Worm (Caenorhabditis elegans) whole organism, young adult: Measurements from ENCODE around the gene srbc-76.
A peak's percentile ranks its signal among the peaks of the same experiment; 100 is the strongest.

Experiments
- B0336.3 ChIP-seq: fragments of 200-800 bp; sonication (Bioruptor generic); IDR thresholded peaks from 2 replicates; pipeline ENCODE4 v1.3.6; 2022; ENCODE audit warnings: missing genetic modification characterization, missing compliant biosample characterization
- D2030.7 ChIP-seq: fragments of 200-800 bp; sonication (Bioruptor generic); IDR thresholded peaks from 2 replicates; pipeline ENCODE4 v1.3.6; 2022; ENCODE audit warnings: missing genetic modification reagents, missing genetic modification characterization, missing compliant biosample characterization
- F23B12.7 ChIP-seq: sonication (generic microtip); optimal IDR thresholded peaks from 2 replicates; lab custom pipeline; 2017; ENCODE audit warnings: missing genetic modification characterization, mild to moderate bottlenecking, missing compliant biosample characterization, antibody characterized with exemption, moderate library complexity; ENCODE audit not compliant: insufficient read depth
- F55B11.4 ChIP-seq: sonication (generic microtip); optimal IDR thresholded peaks from 2 replicates; lab custom pipeline; 2016; ENCODE audit warnings: missing compliant biosample characterization, missing genetic modification characterization, borderline replicate concordance; ENCODE audit not compliant: insufficient read depth
- K11D2.4 ChIP-seq: fragments of 200-800 bp; sonication (Bioruptor generic); IDR thresholded peaks from 2 replicates; pipeline ENCODE4 v1.3.6; 2022; ENCODE audit warnings: missing genetic modification reagents, missing genetic modification characterization, missing compliant biosample characterization
- T07F8.4 ChIP-seq: sonication (generic microtip); optimal IDR thresholded peaks from 2 replicates; lab custom pipeline; 2016; ENCODE audit warnings: mild to moderate bottlenecking, missing genetic modification characterization, moderate library complexity, missing compliant biosample characterization
- Y56A3A.18 ChIP-seq: fragments of 200-800 bp; sonication (Bioruptor generic); IDR thresholded peaks from 2 replicates; pipeline ENCODE4 v1.3.6; 2022; ENCODE audit warnings: missing genetic modification reagents, missing genetic modification characterization, missing compliant biosample characterization
- Y67H2A.10 ChIP-seq: fragments of 200-800 bp; sonication (Bioruptor generic); conservative IDR thresholded peaks from 2 replicates; pipeline ENCODE4 v1.3.6; 2022; ENCODE audit warnings: missing genetic modification reagents, missing genetic modification characterization, missing compliant biosample characterization
- atf-7 ChIP-seq: sonication (generic microtip); optimal IDR thresholded peaks from 2 replicates; lab custom pipeline; 2017; ENCODE audit warnings: mild to moderate bottlenecking, missing genetic modification characterization, missing compliant biosample characterization
- athp-1 ChIP-seq: sonication (generic microtip); optimal IDR thresholded peaks from 2 replicates; lab custom pipeline; 2017; ENCODE audit warnings: mild to moderate bottlenecking, missing genetic modification characterization, missing compliant biosample characterization
- bed-2 ChIP-seq: fragments of 200-800 bp; sonication (Bioruptor generic); IDR thresholded peaks from 2 replicates; pipeline ENCODE4 v1.3.6; 2022; ENCODE audit warnings: missing genetic modification reagents, missing genetic modification characterization, missing compliant biosample characterization
- ceh-40 ChIP-seq: fragments of 200-800 bp; sonication (Bioruptor generic); IDR thresholded peaks from 2 replicates; pipeline ENCODE4 v1.3.6; 2022; ENCODE audit warnings: missing genetic modification characterization, missing compliant biosample characterization
- ceh-79 ChIP-seq: sonication (generic microtip); optimal IDR thresholded peaks from 2 replicates; lab custom pipeline; 2017; ENCODE audit warnings: mild to moderate bottlenecking, missing genetic modification characterization, missing compliant biosample characterization
- chd-7 ChIP-seq: sonication (generic microtip); optimal IDR thresholded peaks from 2 replicates; lab custom pipeline; 2016; ENCODE audit warnings: mild to moderate bottlenecking, missing genetic modification characterization, moderate library complexity, missing compliant biosample characterization
- die-1 ChIP-seq: sonication (generic microtip); optimal IDR thresholded peaks from 2 replicates; lab custom pipeline; 2016; ENCODE audit warnings: missing genotype, mild to moderate bottlenecking, missing genetic modification characterization, missing compliant biosample characterization
- dox-1 ChIP-seq: fragments of 200-800 bp; sonication (Bioruptor generic); IDR thresholded peaks from 2 replicates; pipeline ENCODE4 v1.3.6; 2022; ENCODE audit warnings: missing genetic modification reagents, missing genetic modification characterization, missing compliant biosample characterization
- dpl-1 ChIP-seq: fragments of 150-350 bp; optimal IDR thresholded peaks from 2 replicates; lab custom pipeline; 2014; ENCODE audit warnings: missing biosample characterization, missing genetic modification reagents, missing genetic modification characterization
- egrh-3 ChIP-seq: fragments of 200-800 bp; sonication (Bioruptor generic); IDR thresholded peaks from 2 replicates; pipeline ENCODE4 v1.3.6; 2022; ENCODE audit warnings: missing genetic modification reagents, missing genetic modification characterization, missing compliant biosample characterization
- hmg-20 ChIP-seq: fragments of 200-800 bp; sonication (Bioruptor generic); IDR thresholded peaks from 2 replicates; pipeline ENCODE4 v1.3.6; 2022; ENCODE audit warnings: missing genetic modification reagents, missing genetic modification characterization, missing compliant biosample characterization
- hsf-1 ChIP-seq: fragments of 200-800 bp; sonication (Bioruptor generic); IDR thresholded peaks from 2 replicates; pipeline ENCODE4 v1.3.6; 2022; ENCODE audit warnings: missing genetic modification reagents, missing genetic modification characterization, missing compliant biosample characterization
- lin-35 ChIP-seq, 3 experiments: fragments of 150-350 bp in 2 of 3; sonication (generic microtip) in 1 of 3; optimal IDR thresholded peaks; 2 replicates each; lab custom pipeline; 2014 to 2018; ENCODE audit warnings: missing biosample characterization in 3 of 3, missing genetic modification characterization in 3 of 3, missing genetic modification reagents in 3 of 3
- lir-1 ChIP-seq: fragments of 200-800 bp; sonication (Bioruptor generic); conservative IDR thresholded peaks from 2 replicates; pipeline ENCODE4 v1.3.6; 2022; ENCODE audit warnings: missing genetic modification reagents, missing genetic modification characterization, missing compliant biosample characterization
- madf-10 ChIP-seq: sonication (generic microtip); optimal IDR thresholded peaks from 2 replicates; lab custom pipeline; 2016; ENCODE audit warnings: mild to moderate bottlenecking, missing genetic modification characterization, missing compliant biosample characterization
- madf-3 ChIP-seq: fragments of 200-800 bp; sonication (Bioruptor generic); IDR thresholded peaks from 2 replicates; pipeline ENCODE4 v1.3.6; 2022; ENCODE audit warnings: missing genetic modification reagents, missing genetic modification characterization, missing compliant biosample characterization
- madf-6 ChIP-seq: fragments of 200-800 bp; sonication (Bioruptor generic); IDR thresholded peaks from 2 replicates; pipeline ENCODE4 v1.3.6; 2022; ENCODE audit warnings: missing genetic modification reagents, missing genetic modification characterization, missing compliant biosample characterization
- mes-4 ChIP-seq: sonication (generic microtip); optimal IDR thresholded peaks from 2 replicates; lab custom pipeline; 2016; ENCODE audit warnings: missing genotype, missing genetic modification characterization, missing compliant biosample characterization
- nhr-120 ChIP-seq: fragments of 200-800 bp; sonication (Bioruptor generic); IDR thresholded peaks from 2 replicates; pipeline ENCODE4 v1.3.6; 2022; ENCODE audit warnings: missing genetic modification characterization, missing compliant biosample characterization
- nhr-27 ChIP-seq: fragments of 200-800 bp; sonication (Bioruptor generic); optimal IDR thresholded peaks from 2 replicates; lab custom pipeline; 2018; ENCODE audit warnings: mild to moderate bottlenecking, missing genetic modification characterization, moderate library complexity, missing compliant biosample characterization
- nhr-80 ChIP-seq: sonication (generic microtip); optimal IDR thresholded peaks from 2 replicates; lab custom pipeline; 2016; ENCODE audit warnings: missing genetic modification characterization, missing compliant biosample characterization
- pha-4 ChIP-seq: fragments of 150-350 bp; sonication (generic microtip); optimal IDR thresholded peaks from 2 replicates; lab custom pipeline; 2014; ENCODE audit warnings: missing biosample characterization, missing genetic modification reagents, missing genetic modification characterization
- rec-8 ChIP-seq, 2 experiments: sonication (generic microtip); optimal IDR thresholded peaks; 2 replicates each; lab custom pipeline; 2016; ENCODE audit warnings: mild to moderate bottlenecking in 2 of 2, missing genetic modification characterization in 2 of 2, missing genetic modification reagents in 2 of 2, missing genotype in 2 of 2, missing biosample characterization in 1 of 2, missing compliant biosample characterization in 1 of 2, moderate library complexity in 1 of 2
- repo-1 ChIP-seq: sonication (generic microtip); optimal IDR thresholded peaks from 2 replicates; lab custom pipeline; 2017; ENCODE audit warnings: mild to moderate bottlenecking, missing genetic modification characterization, missing compliant biosample characterization
- rpc-1 ChIP-seq, 2 experiments: fragments of 150-350 bp in 1 of 2; sonication (generic microtip) in 1 of 2; optimal IDR thresholded peaks; 2 replicates each; lab custom pipeline; 2014 to 2018; ENCODE audit warnings: missing biosample characterization in 1 of 2, missing genetic modification characterization in 1 of 2, missing genetic modification reagents in 1 of 2, missing genotype in 1 of 2
- snpc-1.3 ChIP-seq: sonication (generic microtip); optimal IDR thresholded peaks from 2 replicates; lab custom pipeline; 2017; ENCODE audit warnings: missing genetic modification characterization, mild to moderate bottlenecking, missing compliant biosample characterization, antibody characterized with exemption, moderate library complexity, missing genotype, missing genetic modification reagents; ENCODE audit not compliant: insufficient read depth
- unc-62 ChIP-seq: fragments of 150-350 bp; optimal IDR thresholded peaks from 2 replicates; lab custom pipeline; 2014; ENCODE audit warnings: missing biosample characterization, missing genetic modification reagents, missing genetic modification characterization
- zim-3 ChIP-seq: sonication (generic microtip); optimal IDR thresholded peaks from 2 replicates; lab custom pipeline; 2017; ENCODE audit warnings: mild to moderate bottlenecking, missing genetic modification characterization, moderate library complexity, missing compliant biosample characterization
- ztf-25 ChIP-seq: fragments of 200-800 bp; sonication (Bioruptor generic); IDR thresholded peaks from 2 replicates; pipeline ENCODE4 v1.3.6; 2022; ENCODE audit warnings: missing genetic modification reagents, missing genetic modification characterization, missing compliant biosample characterization
- ztf-3 ChIP-seq: fragments of 200-800 bp; sonication (Bioruptor generic); optimal IDR thresholded peaks from 2 replicates; lab custom pipeline; 2018; ENCODE audit warnings: mild to moderate bottlenecking, missing genetic modification characterization, missing compliant biosample characterization

The srbc-76 gene

DNA sequence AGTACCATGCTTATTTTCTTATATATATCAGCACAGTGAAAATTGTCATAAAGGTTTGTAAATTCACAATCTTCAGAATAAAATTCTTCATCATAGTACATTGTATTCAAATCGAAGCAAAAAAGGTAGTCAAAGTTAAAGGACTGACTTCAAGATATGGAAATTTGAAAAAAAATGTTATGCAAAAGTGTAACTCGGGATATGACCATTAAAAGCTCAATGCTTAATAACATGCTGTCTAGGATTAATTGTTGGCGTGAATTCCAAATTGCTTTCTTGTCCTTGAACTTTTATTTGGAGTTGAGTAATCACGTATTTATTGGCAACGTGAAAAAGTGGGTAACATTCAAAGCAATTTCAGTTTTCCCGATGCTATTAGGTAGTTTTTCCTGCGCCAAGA lies 22.6 kb downstream of the srbc-76 start, which contains the start of gene srw-16:
TSS of gene srw-16 (minus strand) at position 101 of the 400 bp plus-strand sequence.
- no peak for TF ChIP-seq madf-10 (tag; lab: Kevin White, UChicago)
- no peak for TF ChIP-seq dox-1 (GFP tag; lab: Robert Waterston, UW)
- TF ChIP-seq rec-8 (tag; optimal IDR thresholded peaks at IDR 0.05; lab: Kevin White, UChicago): no peak
- no peak for TF ChIP-seq madf-6 (GFP tag; lab: Robert Waterston, UW)
- no peak for TF ChIP-seq nhr-120 (GFP tag; lab: Robert Waterston, UW)
- no peak for TF ChIP-seq lin-35 (GFP tag; optimal IDR thresholded peaks at IDR 0.05; lab: Kevin White, UChicago)
- TF ChIP-seq ceh-79 (tag; lab: Kevin White, UChicago): no peak
- no peak for TF ChIP-seq D2030.7 (GFP tag; lab: Robert Waterston, UW)
- no peak for TF ChIP-seq pha-4
- TF ChIP-seq T07F8.4 (tag; lab: Kevin White, UChicago): no peak
- no peak for TF ChIP-seq nhr-27
- TF ChIP-seq die-1 (tag; lab: Kevin White, UChicago): no peak
- no peak for TF ChIP-seq B0336.3
- no peak for TF ChIP-seq egrh-3 (GFP tag; lab: Robert Waterston, UW)
- TF ChIP-seq, all 124 proteins: peak for 0

DNA sequence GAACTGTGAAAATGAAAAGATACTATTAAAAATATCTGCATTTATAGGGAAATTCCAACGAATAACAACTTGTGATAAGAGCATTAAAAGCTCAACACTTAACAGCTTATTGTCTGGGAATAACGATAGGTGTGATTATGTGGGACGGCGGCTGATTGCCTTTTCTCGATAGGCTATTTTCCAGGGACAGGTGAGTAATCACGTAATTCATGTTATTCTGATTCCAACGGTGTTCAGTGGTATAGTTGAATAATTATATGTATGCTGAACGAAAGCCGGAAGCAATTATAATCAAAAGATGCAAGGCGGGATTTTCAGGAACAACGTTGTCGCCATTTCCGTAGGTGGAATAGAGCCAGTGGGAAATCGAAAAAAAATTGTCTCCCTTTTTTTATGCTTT lies 24.7 kb downstream of the srbc-76 start, which contains the start of gene srw-17:
TSS of gene srw-17 (minus strand) at position 101 of the 400 bp plus-strand sequence.
- TF ChIP-seq hmg-20 (GFP tag; lab: Robert Waterston, UW): no peak
- no peak for TF ChIP-seq F23B12.7 (tag; lab: Kevin White, UChicago)
- TF ChIP-seq F55B11.4 (tag; lab: Kevin White, UChicago): no peak
- TF ChIP-seq D2030.7 (GFP tag; lab: Robert Waterston, UW): no peak
- TF ChIP-seq K11D2.4 (GFP tag; lab: Robert Waterston, UW): no peak
- TF ChIP-seq lin-35 (GFP tag; optimal IDR thresholded peaks at IDR 0.05; lab: Kevin White, UChicago): no peak
- TF ChIP-seq ceh-40 (GFP tag; lab: Robert Waterston, UW): no peak
- TF ChIP-seq dpl-1 (GFP tag; lab: Kevin White, UChicago): no peak
- TF ChIP-seq snpc-1.3 (tag; lab: Kevin White, UChicago): no peak

DNA sequence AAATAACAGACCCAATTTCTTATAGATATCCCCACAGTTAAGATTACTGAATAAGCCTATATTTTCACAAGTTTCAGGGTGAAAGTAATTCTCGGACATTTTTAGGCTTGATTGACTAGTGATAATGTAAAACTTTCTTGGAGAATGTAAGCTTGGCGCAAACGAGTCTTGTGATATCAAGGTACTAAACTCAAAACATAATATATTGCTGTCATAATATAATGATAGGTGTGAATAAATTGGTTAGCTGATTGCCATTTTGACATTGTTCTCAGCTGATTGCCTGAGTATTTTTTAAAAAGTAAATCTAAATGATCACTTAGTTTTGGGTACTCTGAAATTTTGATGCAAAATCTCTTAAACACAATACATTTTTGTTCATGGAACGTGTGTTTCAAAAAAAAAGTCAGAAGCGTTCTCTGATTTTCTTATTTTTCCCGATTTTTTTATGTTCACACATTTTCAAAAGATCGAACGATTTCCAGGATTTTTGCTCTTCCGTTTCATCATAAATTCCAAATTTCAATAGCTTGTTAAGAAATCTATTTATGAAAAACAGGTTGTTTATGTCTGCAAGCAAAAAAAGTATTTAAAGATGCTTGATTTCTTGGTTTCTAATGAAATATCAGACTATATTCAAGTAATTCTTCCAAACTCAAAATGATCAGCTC lies 29.2 kb downstream of the srbc-76 start, which contains the start of the genes srw-19 and srx-51:
TSS of gene srw-19 (minus strand) at position 101 of the 671 bp plus-strand sequence.
TSS of gene srx-51 (plus strand) at position 621 of the 671 bp plus-strand sequence.
- TF ChIP-seq zim-3 (tag; lab: Kevin White, UChicago): no peak
- no peak for TF ChIP-seq nhr-80
- no peak for TF ChIP-seq unc-62 (GFP tag; lab: Kevin White, UChicago)
- no peak for TF ChIP-seq D2030.7 (GFP tag; lab: Robert Waterston, UW)
- TF ChIP-seq athp-1 (tag; lab: Kevin White, UChicago): no peak
- no peak for TF ChIP-seq repo-1
- no peak for TF ChIP-seq ztf-25
- no peak for TF ChIP-seq hsf-1
- no peak for TF ChIP-seq lir-1 (GFP tag; lab: Robert Waterston, UW)
- TF ChIP-seq mes-4 (tag; lab: Kevin White, UChicago): no peak
- TF ChIP-seq rec-8 (tag; optimal IDR thresholded peaks at IDR 0.05; lab: Kevin White, UChicago): no peak

DNA sequence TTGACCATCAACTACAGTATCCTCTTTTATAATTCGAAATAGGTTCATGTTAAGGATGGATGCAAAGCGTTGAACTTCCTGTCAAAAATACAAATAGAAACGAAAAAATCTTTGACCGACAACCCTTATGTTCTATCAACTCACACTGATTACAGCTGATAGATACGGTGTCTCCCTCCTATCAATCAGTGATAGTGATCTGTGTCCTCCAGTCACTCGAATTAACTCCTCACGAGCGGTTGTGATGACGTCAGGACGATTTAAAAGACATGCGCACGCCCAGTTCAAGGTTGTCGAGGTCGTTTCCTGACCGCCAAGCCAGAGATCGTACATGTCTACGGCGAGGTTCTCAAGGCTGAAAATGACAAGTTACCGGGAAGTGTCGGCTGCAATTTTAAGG lies 33.8 kb downstream of the srbc-76 start:
- 0 out of 2 replicates have a peak, but pooled peaks have one; percentile 7 for TF ChIP-seq madf-3
- TF ChIP-seq atf-7: peak; percentile 89
- TF ChIP-seq rpc-1 (optimal IDR thresholded peaks at IDR 0.05; lab: Kevin White, UChicago): no peak
- no peak for TF ChIP-seq rpc-1 (tag; optimal IDR thresholded peaks at IDR 0.05; lab: Kevin White, UChicago)
- TF ChIP-seq ztf-3 (GFP tag; lab: Kevin White, UChicago): no peak
- TF ChIP-seq Y56A3A.18 (GFP tag; lab: Robert Waterston, UW): no peak
- TF ChIP-seq Y67H2A.10 (GFP tag; lab: Robert Waterston, UW): no peak
- peak; percentile 59 for TF ChIP-seq nhr-80
- no peak for TF ChIP-seq bed-2 (GFP tag; lab: Robert Waterston, UW)
- no peak for TF ChIP-seq F23B12.7 (tag; lab: Kevin White, UChicago)
- TF ChIP-seq chd-7: no peak
